Fruit fly (Drosophila melanogaster) whole organism, embryonic: ENCODE results near the gene CG13046.

ENCODE experiments used
- ATbp ChIP-seq: fragments of 200-800 bp; sonication (Bioruptor generic); optimal IDR thresholded peaks from 2 replicates; lab custom pipeline; 2017; ENCODE audit warnings: missing biosample characterization, mild to moderate bottlenecking, missing genetic modification characterization, missing genetic modification reagents
- Bgb ChIP-seq: fragments of 200-800 bp; sonication (Bioruptor generic); IDR thresholded peaks from 2 replicates; pipeline ENCODE4 v1.3.6; 2022; ENCODE audit warnings: missing biosample characterization, missing genetic modification characterization; ENCODE audit not compliant: partially characterized antibody
- CG12744 ChIP-seq: fragments of 200-800 bp; sonication (Bioruptor generic); optimal IDR thresholded peaks from 2 replicates; lab custom pipeline; 2016; ENCODE audit warnings: missing biosample characterization, missing genetic modification characterization
- CG13424 ChIP-seq: fragments of 200-800 bp; sonication (Bioruptor generic); optimal IDR thresholded peaks from 2 replicates; lab custom pipeline; 2019; ENCODE audit warnings: missing biosample characterization, mild to moderate bottlenecking, missing genetic modification characterization, moderate library complexity
- CG15479 ChIP-seq: fragments of 200-800 bp; sonication (Bioruptor generic); optimal IDR thresholded peaks from 3 replicates; lab custom pipeline; 2019; ENCODE audit warnings: missing biosample characterization, mild to moderate bottlenecking, missing genetic modification characterization, moderate library complexity
- CG16813 ChIP-seq: fragments of 200-800 bp; sonication (Bioruptor generic); IDR thresholded peaks from 3 replicates; pipeline ENCODE4 v1.3.6; 2022; ENCODE audit warnings: missing biosample characterization, missing genetic modification characterization; ENCODE audit not compliant: partially characterized antibody
- CG2116 ChIP-seq: fragments of 200-800 bp; sonication (Bioruptor generic); optimal IDR thresholded peaks from 3 replicates; lab custom pipeline; 2018; ENCODE audit warnings: missing biosample characterization, mild to moderate bottlenecking, missing genetic modification characterization
- CG3838 ChIP-seq: fragments of 200-800 bp; sonication (Bioruptor generic); optimal IDR thresholded peaks from 3 replicates; lab custom pipeline; 2016; ENCODE audit warnings: missing biosample characterization, missing genetic modification characterization
- CG43689 ChIP-seq: fragments of 200-800 bp; sonication (Bioruptor generic); IDR thresholded peaks from 2 replicates; pipeline ENCODE4 v1.3.6; 2022; ENCODE audit warnings: missing biosample characterization, missing genetic modification characterization
- CG8290 ChIP-seq, 3 experiments: fragments of 200-800 bp; sonication (Bioruptor generic); optimal IDR thresholded peaks; 2 replicates each; lab custom pipeline; 2016 to 2019; ENCODE audit warnings: missing biosample characterization in 3 of 3, missing genetic modification characterization in 3 of 3, mild to moderate bottlenecking in 2 of 3, moderate library complexity in 1 of 3
- CG8359 ChIP-seq: fragments of 200-800 bp; sonication (Bioruptor generic); optimal IDR thresholded peaks from 2 replicates; lab custom pipeline; 2017; ENCODE audit warnings: missing biosample characterization, mild to moderate bottlenecking, missing genetic modification characterization, borderline replicate concordance
- CG9215 ChIP-seq: fragments of 200-800 bp; sonication (Bioruptor generic); IDR thresholded peaks from 2 replicates; pipeline ENCODE4 v1.3.6; 2022; ENCODE audit warnings: missing biosample characterization, missing genetic modification characterization
- CG9876 ChIP-seq: fragments of 200-800 bp; sonication (Bioruptor generic); optimal IDR thresholded peaks from 2 replicates; lab custom pipeline; 2016; ENCODE audit warnings: missing biosample characterization, missing genetic modification characterization
- Dbx ChIP-seq: fragments of 200-800 bp; sonication (Bioruptor generic); IDR thresholded peaks from 3 replicates; pipeline ENCODE4 v1.3.6; 2022; ENCODE audit warnings: missing biosample characterization, missing genetic modification characterization
- Deaf1 ChIP-seq: fragments of 200-800 bp; optimal IDR thresholded peaks from 3 replicates; lab custom pipeline; 2019; ENCODE audit warnings: missing biosample characterization, mild to moderate bottlenecking, missing genetic modification characterization, moderate library complexity
- Ets65A ChIP-seq: fragments of 200-800 bp; sonication (Bioruptor generic); peaks from one replicate; lab custom pipeline; 2016; ENCODE audit warnings: missing biosample characterization, missing genetic modification characterization
- HLH4C ChIP-seq: fragments of 200-800 bp; sonication (Bioruptor generic); IDR thresholded peaks from 3 replicates; pipeline ENCODE4 v1.3.6; 2022; ENCODE audit warnings: missing biosample characterization, missing genetic modification characterization; ENCODE audit not compliant: partially characterized antibody
- Side ChIP-seq: fragments of 200-800 bp; sonication (Bioruptor generic); optimal IDR thresholded peaks from 2 replicates; lab custom pipeline; 2016; ENCODE audit warnings: missing biosample characterization, missing genetic modification characterization
- Xrp1 ChIP-seq: fragments of 200-800 bp; sonication (Bioruptor generic); IDR thresholded peaks from 2 replicates; pipeline ENCODE4 v1.3.6; 2022; ENCODE audit warnings: missing biosample characterization, missing genetic modification characterization
- ac ChIP-seq: fragments of 200-800 bp; sonication (Bioruptor generic); optimal IDR thresholded peaks from 3 replicates; lab custom pipeline; 2017; ENCODE audit warnings: missing biosample characterization, mild to moderate bottlenecking, missing genetic modification characterization
- ato ChIP-seq: fragments of 200-800 bp; sonication (Bioruptor generic); IDR thresholded peaks from 2 replicates; pipeline ENCODE4 v1.3.6; 2022; ENCODE audit warnings: missing biosample characterization, missing genetic modification characterization; ENCODE audit not compliant: partially characterized antibody
- bsh ChIP-seq, 2 experiments: fragments of 200-800 bp; sonication (Bioruptor generic); optimal IDR thresholded peaks; 2 replicates each; lab custom pipeline; 2017 to 2018; ENCODE audit warnings: mild to moderate bottlenecking in 2 of 2, missing biosample characterization in 2 of 2, missing genetic modification characterization in 2 of 2, moderate library complexity in 1 of 2
- cwo ChIP-seq: fragments of 200-800 bp; sonication (Bioruptor generic); optimal IDR thresholded peaks from 3 replicates; lab custom pipeline; 2017; ENCODE audit warnings: missing biosample characterization, missing genetic modification characterization, mild to moderate bottlenecking, moderate library complexity, missing genetic modification reagents
- da ChIP-seq: fragments of 200-800 bp; sonication (Bioruptor generic); optimal IDR thresholded peaks from 2 replicates; lab custom pipeline; 2016; ENCODE audit warnings: missing biosample characterization, missing genetic modification characterization
- fd96Cb ChIP-seq: fragments of 200-800 bp; sonication (Bioruptor generic); optimal IDR thresholded peaks from 2 replicates; lab custom pipeline; 2018; ENCODE audit warnings: missing biosample characterization, mild to moderate bottlenecking, missing genetic modification characterization, moderate library complexity
- gsb-n ChIP-seq: fragments of 200-800 bp; sonication (Bioruptor generic); optimal IDR thresholded peaks from 3 replicates; lab custom pipeline; 2018; ENCODE audit warnings: missing biosample characterization, mild to moderate bottlenecking, missing genetic modification characterization
- inv ChIP-seq: fragments of 200-800 bp; sonication (Bioruptor generic); IDR thresholded peaks from 2 replicates; pipeline ENCODE4 v1.3.6; 2022; ENCODE audit warnings: missing biosample characterization, missing genetic modification characterization; ENCODE audit not compliant: partially characterized antibody
- mirr ChIP-seq: fragments of 200-800 bp; sonication (Bioruptor generic); optimal IDR thresholded peaks from 3 replicates; lab custom pipeline; 2018; ENCODE audit warnings: missing biosample characterization, mild to moderate bottlenecking, missing genetic modification characterization
- nom ChIP-seq: fragments of 200-800 bp; sonication (Bioruptor generic); optimal IDR thresholded peaks from 2 replicates; lab custom pipeline; 2017; ENCODE audit warnings: missing biosample characterization, missing genetic modification characterization, mild to moderate bottlenecking, moderate library complexity, missing genetic modification reagents
- scrt ChIP-seq: fragments of 200-800 bp; sonication (Bioruptor generic); optimal IDR thresholded peaks from 2 replicates; lab custom pipeline; 2018; ENCODE audit warnings: missing biosample characterization, mild to moderate bottlenecking, missing genetic modification characterization, moderate library complexity
- so ChIP-seq: fragments of 200-800 bp; sonication (Bioruptor generic); IDR thresholded peaks from 3 replicates; pipeline ENCODE4 v1.3.6; 2022; ENCODE audit warnings: missing biosample characterization, missing genetic modification characterization
- ssp ChIP-seq: fragments of 200-800 bp; sonication (Bioruptor generic); IDR thresholded peaks from 2 replicates; pipeline ENCODE4 v1.3.6; 2022; ENCODE audit warnings: missing biosample characterization, missing genetic modification characterization
- trem ChIP-seq: fragments of 200-800 bp; optimal IDR thresholded peaks from 3 replicates; lab custom pipeline; 2019; ENCODE audit warnings: missing biosample characterization, mild to moderate bottlenecking, missing genetic modification characterization, moderate library complexity

Gene CG13046

dm6 chr3L:16262440-16262839, 25.8 kb downstream of the CG13046 start, which contains the start of gene CG13071:
Gene CG13071, plus strand, starts transcription at chr3L:16262740.
- no peak for TF ChIP-seq cwo (GFP tag; lab: Kevin White, UChicago)
- TF ChIP-seq fd96Cb (tag; lab: Kevin White, UChicago) = no peak
- no peak for TF ChIP-seq CG15479 (GFP tag; lab: Kevin White, UChicago)
- TF ChIP-seq CG13424 (tag; lab: Kevin White, UChicago) = no peak
- no peak for TF ChIP-seq mirr (GFP tag; lab: Kevin White, UChicago)
- TF ChIP-seq CG16813 (GFP tag; lab: Robert Waterston, UW) = no peak
- TF ChIP-seq ato (GFP tag; lab: Robert Waterston, UW) = no peak
- no peak for TF ChIP-seq CG9215 (GFP tag; lab: Robert Waterston, UW)
- no peak for TF ChIP-seq ATbp (GFP tag; lab: Kevin White, UChicago)
- no peak for TF ChIP-seq CG2116 (GFP tag; lab: Kevin White, UChicago)
- no peak for TF ChIP-seq trem (tag; lab: Kevin White, UChicago)
- TF ChIP-seq inv (GFP tag; lab: Robert Waterston, UW) = no peak
- no peak for TF ChIP-seq CG43689 (GFP tag; lab: Robert Waterston, UW)
- TF ChIP-seq gsb-n (tag; lab: Kevin White, UChicago) = no peak

dm6 chr3L:16261505-16261904, 26.7 kb downstream of the CG13046 start, which contains the start of gene CG34247:
Gene CG34247, minus strand, starts transcription at chr3L:16261605.
- TF ChIP-seq Xrp1 (GFP tag; lab: Robert Waterston, UW) (no peak), CG9876 (GFP tag; lab: Kevin White, UChicago) (no peak), CG8359 (GFP tag; lab: Kevin White, UChicago) (no peak), scrt (GFP tag; lab: Kevin White, UChicago) (no peak), Side (no peak)
- TF ChIP-seq, all 482 proteins: peak for 0

dm6 chr3L:16259552-16259951, 28.7 kb downstream of the CG13046 start, which contains the start of gene CG13053:
Gene CG13053, minus strand, starts transcription at chr3L:16259722.
- no peak for TF ChIP-seq CG8290 (GFP tag; optimal IDR thresholded peaks at IDR 0.05; lab: Kevin White, UChicago)
- TF ChIP-seq CG8290 (tag; optimal IDR thresholded peaks at IDR 0.05; lab: Kevin White, UChicago) = no peak
- TF ChIP-seq bsh (GFP tag; optimal IDR thresholded peaks at IDR 0.05; lab: Kevin White, UChicago) = peak in 1 of 2 experiments; percentile 55
- TF ChIP-seq CG3838 (GFP tag; lab: Kevin White, UChicago) = no peak
- TF ChIP-seq so = no peak
- TF ChIP-seq nom (GFP tag; lab: Kevin White, UChicago) = peak; percentile 37

- TF ChIP-seq Bgb (GFP tag; lab: Robert Waterston, UW) (0 out of 2 replicates have a peak, but pooled peaks have one; percentile 19), scrt (GFP tag; lab: Kevin White, UChicago) (peak; percentile 92), Dbx (GFP tag; lab: Robert Waterston, UW) (0 out of 3 replicates have a peak, but pooled peaks have one; percentile 25), CG12744 (GFP tag; lab: Kevin White, UChicago) (no peak), Ets65A (GFP tag; lab: Kevin White, UChicago) (peak; percentile 30), Deaf1 (tag; lab: Kevin White, UChicago) (peak; percentile 97), HLH4C (GFP tag; lab: Robert Waterston, UW) (0 out of 3 replicates have a peak, but pooled peaks have one; percentile 10), ac (GFP tag; lab: Kevin White, UChicago) (no peak), da (no peak), ssp (no peak)
Measured at dm6 chr3L:16257118-16257627, 31.0 kb downstream of the CG13046 start, which contains the start of gene CG13054. Gene CG13054, minus strand, starts transcription at chr3L:16257191.
